Worm (Caenorhabditis elegans) whole organism, L1 larva: ENCODE measurements around the gene mig-5.
A peak's percentile ranks its signal among the peaks of the same experiment; 100 is the strongest.

Experiments
- C04F5.9 ChIP-seq: sonication (generic microtip); optimal IDR thresholded peaks from 2 replicates; lab custom pipeline; 2016; ENCODE audit warnings: missing genetic modification characterization, missing compliant biosample characterization
- C34B4.2 ChIP-seq: sonication (generic microtip); optimal IDR thresholded peaks from 2 replicates; lab custom pipeline; 2017; ENCODE audit warnings: mild to moderate bottlenecking, missing genetic modification characterization, missing compliant biosample characterization
- aha-1 ChIP-seq: fragments of 150-350 bp; optimal IDR thresholded peaks from 2 replicates; lab custom pipeline; 2014; ENCODE audit warnings: missing biosample characterization, missing genetic modification characterization
- blmp-1 ChIP-seq: fragments of 150-350 bp; optimal IDR thresholded peaks from 2 replicates; lab custom pipeline; 2014; ENCODE audit warnings: missing biosample characterization, missing genetic modification characterization
- ceh-82 ChIP-seq, 3 experiments: fragments of 150-350 bp in 1 of 3; sonication (generic microtip) in 2 of 3; optimal IDR thresholded peaks; 2 replicates each; lab custom pipeline; 2014 to 2017; ENCODE audit warnings: missing biosample characterization in 3 of 3, missing genetic modification characterization in 3 of 3
- ceh-88 ChIP-seq: fragments of 200-800 bp; sonication (Bioruptor generic); IDR thresholded peaks from 2 replicates; pipeline ENCODE4 v1.3.6; 2022; ENCODE audit warnings: missing genetic modification characterization, missing compliant biosample characterization
- ceh-90 ChIP-seq: sonication (generic microtip); optimal IDR thresholded peaks from 2 replicates; lab custom pipeline; 2016; ENCODE audit warnings: missing genetic modification characterization, missing compliant biosample characterization
- dpl-1 ChIP-seq, 3 experiments: fragments of 150-350 bp in 2 of 3; sonication (generic microtip) in 1 of 3; optimal IDR thresholded peaks; 2 replicates each; lab custom pipeline; 2014 to 2017; ENCODE audit warnings: missing biosample characterization in 3 of 3, missing genetic modification characterization in 3 of 3, missing genetic modification reagents in 3 of 3
- elt-3 ChIP-seq, 6 experiments: fragments of 150-350 bp in 1 of 6; sonication (generic microtip); optimal IDR thresholded peaks; 2 replicates each; lab custom pipeline; 2017 to 2018; ENCODE audit warnings: missing biosample characterization in 6 of 6, missing genetic modification characterization in 6 of 6, inconsistent platforms in 1 of 6
- ets-5 ChIP-seq: fragments of 200-800 bp; sonication (Bioruptor generic); IDR thresholded peaks from 2 replicates; pipeline ENCODE4 v1.3.6; 2022; ENCODE audit warnings: missing genetic modification characterization, missing compliant biosample characterization
- fkh-4 ChIP-seq: sonication (generic microtip); optimal IDR thresholded peaks from 2 replicates; lab custom pipeline; 2016; ENCODE audit warnings: missing compliant biosample characterization, missing genetic modification characterization, borderline replicate concordance
- hlh-17 ChIP-seq: fragments of 200-800 bp; sonication (Bioruptor generic); optimal IDR thresholded peaks from 2 replicates; lab custom pipeline; 2018; ENCODE audit warnings: missing genetic modification characterization, mild to moderate bottlenecking, missing compliant biosample characterization, moderate library complexity, borderline replicate concordance
- irx-1 ChIP-seq: sonication (generic microtip); optimal IDR thresholded peaks from 2 replicates; lab custom pipeline; 2016; ENCODE audit warnings: missing genetic modification characterization, missing compliant biosample characterization
- isw-1 ChIP-seq: fragments of 200-800 bp; sonication (Bioruptor generic); IDR thresholded peaks from 2 replicates; pipeline ENCODE4 v1.3.6; 2022; ENCODE audit warnings: missing genetic modification characterization, missing compliant biosample characterization
- lin-13 ChIP-seq: fragments of 150-350 bp; optimal IDR thresholded peaks from 2 replicates; lab custom pipeline; 2014; ENCODE audit warnings: missing biosample characterization, missing genetic modification reagents, missing genetic modification characterization
- lin-15B ChIP-seq: fragments of 150-350 bp; sonication (generic microtip); optimal IDR thresholded peaks from 3 replicates; lab custom pipeline; 2014; ENCODE audit warnings: missing biosample characterization, missing genetic modification characterization
- lin-35 ChIP-seq, 2 experiments: fragments of 150-350 bp; optimal IDR thresholded peaks; 2 replicates each; lab custom pipeline; 2014; ENCODE audit warnings: missing biosample characterization in 2 of 2, missing genetic modification characterization in 2 of 2, missing genetic modification reagents in 2 of 2
- lsy-2 ChIP-seq, 2 experiments: fragments of 150-350 bp; optimal IDR thresholded peaks; 2 replicates each; lab custom pipeline; 2014; ENCODE audit warnings: missing biosample characterization in 2 of 2, missing genetic modification characterization in 2 of 2
- mdl-1 ChIP-seq, 2 experiments: fragments of 150-350 bp; optimal IDR thresholded peaks; 2 replicates each; lab custom pipeline; 2014 to 2017; ENCODE audit warnings: missing biosample characterization in 2 of 2, missing genetic modification characterization in 2 of 2, inconsistent platforms in 1 of 2
- mep-1 ChIP-seq: fragments of 150-350 bp; optimal IDR thresholded peaks from 2 replicates; lab custom pipeline; 2014; ENCODE audit warnings: missing biosample characterization, missing genetic modification characterization
- nhr-11 ChIP-seq: fragments of 150-350 bp; optimal IDR thresholded peaks from 2 replicates; lab custom pipeline; 2014; ENCODE audit warnings: missing biosample characterization, missing genetic modification characterization
- nhr-20 ChIP-seq: sonication (generic microtip); optimal IDR thresholded peaks from 2 replicates; lab custom pipeline; 2016; ENCODE audit warnings: mild to moderate bottlenecking, missing genetic modification characterization, missing compliant biosample characterization
- nhr-28 ChIP-seq: fragments of 150-350 bp; optimal IDR thresholded peaks from 2 replicates; lab custom pipeline; 2014; ENCODE audit warnings: missing biosample characterization, missing genetic modification characterization
- nhr-47 ChIP-seq: sonication (generic microtip); optimal IDR thresholded peaks from 2 replicates; lab custom pipeline; 2016; ENCODE audit warnings: mild to moderate bottlenecking, missing genetic modification characterization, moderate library complexity, missing compliant biosample characterization
- nhr-71 ChIP-seq: sonication (generic microtip); optimal IDR thresholded peaks from 2 replicates; lab custom pipeline; 2016; ENCODE audit warnings: mild to moderate bottlenecking, missing genetic modification characterization, moderate library complexity, missing compliant biosample characterization
- nhr-90 ChIP-seq: sonication (generic microtip); optimal IDR thresholded peaks from 2 replicates; lab custom pipeline; 2016; ENCODE audit warnings: mild to moderate bottlenecking, missing genetic modification characterization, missing compliant biosample characterization; ENCODE audit not compliant: poor library complexity
- pqm-1 ChIP-seq: sonication (generic microtip); optimal IDR thresholded peaks from 3 replicates; lab custom pipeline; 2017; ENCODE audit warnings: missing biosample characterization, missing genetic modification characterization
- rnt-1 ChIP-seq: sonication (generic microtip); optimal IDR thresholded peaks from 2 replicates; lab custom pipeline; 2016; ENCODE audit warnings: mild to moderate bottlenecking, missing genetic modification characterization, moderate library complexity, missing compliant biosample characterization
- snu-23 ChIP-seq: sonication (generic microtip); optimal IDR thresholded peaks from 2 replicates; lab custom pipeline; 2016; ENCODE audit warnings: missing genetic modification characterization, missing compliant biosample characterization
- sox-4 ChIP-seq: sonication (generic microtip); optimal IDR thresholded peaks from 2 replicates; lab custom pipeline; 2016; ENCODE audit warnings: missing genetic modification characterization, missing compliant biosample characterization
- sptf-1 ChIP-seq: fragments of 150-350 bp; optimal IDR thresholded peaks from 2 replicates; lab custom pipeline; 2014; ENCODE audit warnings: missing biosample characterization, missing genetic modification characterization
- sup-37 ChIP-seq: fragments of 200-800 bp; sonication (Bioruptor generic); optimal IDR thresholded peaks from 2 replicates; lab custom pipeline; 2018; ENCODE audit warnings: mild to moderate bottlenecking, missing genetic modification characterization, missing compliant biosample characterization
- swsn-7 ChIP-seq: sonication (generic microtip); optimal IDR thresholded peaks from 2 replicates; lab custom pipeline; 2016; ENCODE audit warnings: missing genetic modification characterization, missing compliant biosample characterization
- tbx-2 ChIP-seq: sonication (generic microtip); optimal IDR thresholded peaks from 2 replicates; lab custom pipeline; 2016; ENCODE audit warnings: missing genetic modification characterization, missing compliant biosample characterization
- unc-130 ChIP-seq: fragments of 150-350 bp; optimal IDR thresholded peaks from 2 replicates; lab custom pipeline; 2017; ENCODE audit warnings: missing biosample characterization, missing genetic modification characterization, inconsistent platforms
- unc-30 ChIP-seq: sonication (generic microtip); optimal IDR thresholded peaks from 2 replicates; lab custom pipeline; 2017; ENCODE audit warnings: missing biosample characterization, missing genetic modification characterization
- unc-62 ChIP-seq: fragments of 150-350 bp; optimal IDR thresholded peaks from 2 replicates; lab custom pipeline; 2014; ENCODE audit warnings: missing biosample characterization, missing genetic modification reagents, missing genetic modification characterization
- unc-86 ChIP-seq: sonication (generic microtip); optimal IDR thresholded peaks from 2 replicates; lab custom pipeline; 2016; ENCODE audit warnings: missing genetic modification characterization, missing compliant biosample characterization
- vab-15 ChIP-seq: sonication (generic microtip); optimal IDR thresholded peaks from 2 replicates; lab custom pipeline; 2017; ENCODE audit warnings: missing genotype, mild to moderate bottlenecking, missing genetic modification characterization, missing compliant biosample characterization
- xbp-1 ChIP-seq: sonication (generic microtip); optimal IDR thresholded peaks from 2 replicates; lab custom pipeline; 2016; ENCODE audit warnings: missing genetic modification characterization, missing compliant biosample characterization
- zag-1 ChIP-seq: fragments of 150-350 bp; optimal IDR thresholded peaks from 2 replicates; lab custom pipeline; 2014; ENCODE audit warnings: missing biosample characterization, missing genetic modification characterization
- zip-4 ChIP-seq: fragments of 200-800 bp; sonication (Bioruptor generic); optimal IDR thresholded peaks from 2 replicates; lab custom pipeline; 2018; ENCODE audit warnings: mild to moderate bottlenecking, missing genetic modification characterization, moderate library complexity, missing compliant biosample characterization

Gene mig-5

ce11 chrII:8143278-8143931 is 41.4 kb downstream of the mig-5 start, which contains the start of the genes ints-11 and rpl-10 (continued):
- TF ChIP-seq nhr-20 (tag; lab: Kevin White, UChicago) (peak; percentile 27), sptf-1 (no peak), isw-1 (GFP tag; lab: Robert Waterston, UW) (peak; percentile 31), lsy-2 (tag; optimal IDR thresholded peaks at IDR 0.05; lab: Kevin White, UChicago) (peak; percentile 89 to 98), nhr-71 (tag; lab: Kevin White, UChicago) (peak; percentile 65), rnt-1 (tag; lab: Kevin White, UChicago) (peak; percentile 44), ceh-88 (no peak), pqm-1 (tag; lab: Kevin White, UChicago) (no peak), unc-30 (no peak), nhr-11 (tag; lab: Kevin White, UChicago) (no peak), C04F5.9 (tag; lab: Kevin White, UChicago) (peak; percentile 41), hlh-17 (GFP tag; lab: Kevin White, UChicago) (no peak), swsn-7 (tag; lab: Kevin White, UChicago) (peak; percentile 29), vab-15 (tag; lab: Kevin White, UChicago) (no peak), ceh-90 (no peak), ceh-82 (tag; optimal IDR thresholded peaks at IDR 0.05; lab: Kevin White, UChicago) (peak in 2 of 3 experiments; percentile 28 to 63), snu-23 (GFP tag; lab: Kevin White, UChicago) (peak; percentile 73), mep-1 (tag; lab: Kevin White, UChicago) (peak; percentile 72), blmp-1 (peak; percentile 66), nhr-47 (tag; lab: Kevin White, UChicago) (peak; percentile 41), sox-4 (tag; lab: Kevin White, UChicago) (no peak), nhr-28 (no peak), unc-62 (GFP tag; lab: Kevin White, UChicago) (no peak), tbx-2 (peak; percentile 19), zip-4 (no peak), sup-37 (GFP tag; lab: Kevin White, UChicago) (no peak), C34B4.2 (tag; lab: Kevin White, UChicago) (no peak), unc-86 (no peak), unc-130 (tag; lab: Kevin White, UChicago) (peak; percentile 58), elt-3 (tag; optimal IDR thresholded peaks at IDR 0.05; lab: Kevin White, UChicago) (peak in 1 of 6 experiments; percentile 33), mdl-1 (tag; optimal IDR thresholded peaks at IDR 0.05; lab: Kevin White, UChicago) (peak in 1 of 2 experiments; percentile 29)
- TF ChIP-seq, all 84 proteins: peak for 27

ce11 chrII:8141135-8141534 is 43.7 kb downstream of the mig-5 start:
- TF ChIP-seq lin-15B (tag; lab: Kevin White, UChicago) = no peak
- TF ChIP-seq zag-1 = no peak
- no peak for TF ChIP-seq nhr-90 (tag; lab: Kevin White, UChicago)
- TF ChIP-seq unc-30 = no peak
- TF ChIP-seq aha-1 (tag; lab: Kevin White, UChicago) = no peak
- no peak for TF ChIP-seq dpl-1 (GFP tag; optimal IDR thresholded peaks at IDR 0.05; lab: Kevin White, UChicago)
- TF ChIP-seq zip-4 = no peak
- TF ChIP-seq nhr-28 = no peak
- TF ChIP-seq isw-1 (GFP tag; lab: Robert Waterston, UW) = no peak
- TF ChIP-seq C34B4.2 (tag; lab: Kevin White, UChicago) = no peak
- TF ChIP-seq hlh-17 (GFP tag; lab: Kevin White, UChicago) = no peak
- no peak for TF ChIP-seq lin-35 (GFP tag; optimal IDR thresholded peaks at IDR 0.05; lab: Kevin White, UChicago)
- TF ChIP-seq irx-1 (tag; lab: Kevin White, UChicago) = no peak
- no peak for TF ChIP-seq elt-3 (tag; optimal IDR thresholded peaks at IDR 0.05; lab: Kevin White, UChicago)
- TF ChIP-seq pqm-1 (tag; lab: Kevin White, UChicago) = no peak
- no peak for TF ChIP-seq ets-5
- TF ChIP-seq vab-15 (tag; lab: Kevin White, UChicago) = no peak
- TF ChIP-seq fkh-4 (tag; lab: Kevin White, UChicago) = no peak
- TF ChIP-seq lin-13 (GFP tag; lab: Kevin White, UChicago) = no peak
- no peak for TF ChIP-seq xbp-1 (tag; lab: Kevin White, UChicago)
